Fruit fly (Drosophila melanogaster) whole organism, embryonic: Measurements from ENCODE around the gene Hsp110.
A peak's percentile ranks its signal among the peaks of the same experiment; 100 is the strongest.

Source experiments
- Abd-B ChIP-seq: fragments of 200-800 bp; sonication (Bioruptor generic); optimal IDR thresholded peaks from 2 replicates; lab custom pipeline; 2018; ENCODE audit warnings: missing biosample characterization, mild to moderate bottlenecking, missing genetic modification characterization, moderate library complexity
- Atf3 ChIP-seq: fragments of 200-800 bp; sonication (Bioruptor generic); optimal IDR thresholded peaks from 3 replicates; lab custom pipeline; 2016; ENCODE audit warnings: missing biosample characterization, missing genetic modification characterization
- B-H1 ChIP-seq: fragments of 200-800 bp; sonication (Bioruptor generic); IDR thresholded peaks from 3 replicates; pipeline ENCODE4 v1.3.6; 2022; ENCODE audit warnings: missing biosample characterization, missing genetic modification characterization
- CG10366 ChIP-seq: fragments of 200-800 bp; sonication (Bioruptor generic); IDR thresholded peaks from 2 replicates; pipeline ENCODE4 v1.3.6; 2022; ENCODE audit warnings: missing biosample characterization, missing genetic modification characterization
- CG10431 ChIP-seq: fragments of 200-800 bp; sonication (Bioruptor generic); optimal IDR thresholded peaks from 3 replicates; lab custom pipeline; 2018; ENCODE audit warnings: missing biosample characterization, mild to moderate bottlenecking, missing genetic modification characterization
- CG11398 ChIP-seq: fragments of 200-800 bp; sonication (Bioruptor generic); optimal IDR thresholded peaks from 2 replicates; lab custom pipeline; 2016; ENCODE audit warnings: missing biosample characterization, missing genetic modification characterization
- CG11695 ChIP-seq: fragments of 200-800 bp; sonication (Bioruptor generic); IDR thresholded peaks from 3 replicates; pipeline ENCODE4 v1.3.6; 2022; ENCODE audit warnings: missing biosample characterization, missing genetic modification characterization
- CG11723 ChIP-seq: fragments of 200-800 bp; sonication (Bioruptor generic); optimal IDR thresholded peaks from 2 replicates; lab custom pipeline; 2017; ENCODE audit warnings: missing biosample characterization, mild to moderate bottlenecking, missing genetic modification characterization
- CG14050 ChIP-seq: fragments of 200-800 bp; sonication (Bioruptor generic); IDR thresholded peaks from 3 replicates; pipeline ENCODE4 v1.3.6; 2022; ENCODE audit warnings: missing biosample characterization, missing genetic modification characterization
- CG14441 ChIP-seq: fragments of 200-800 bp; sonication (Bioruptor generic); IDR thresholded peaks from 2 replicates; pipeline ENCODE4 v1.3.6; 2022; ENCODE audit warnings: missing biosample characterization, missing genetic modification characterization
- CG15514 ChIP-seq: fragments of 200-800 bp; sonication (Bioruptor generic); optimal IDR thresholded peaks from 3 replicates; lab custom pipeline; 2017; ENCODE audit warnings: missing biosample characterization, missing genetic modification characterization, mild to moderate bottlenecking, moderate library complexity, missing genetic modification reagents
- CG1832 ChIP-seq: fragments of 200-800 bp; sonication (Bioruptor generic); optimal IDR thresholded peaks from 2 replicates; lab custom pipeline; 2017; ENCODE audit warnings: missing biosample characterization, mild to moderate bottlenecking, missing genetic modification characterization, inconsistent platforms
- CG18764 ChIP-seq: fragments of 200-800 bp; sonication (Bioruptor generic); optimal IDR thresholded peaks from 3 replicates; lab custom pipeline; 2016; ENCODE audit warnings: missing biosample characterization, missing genetic modification characterization
- CG2712 ChIP-seq: fragments of 200-800 bp; optimal IDR thresholded peaks from 3 replicates; lab custom pipeline; 2019; ENCODE audit warnings: missing biosample characterization, mild to moderate bottlenecking, missing genetic modification characterization, moderate library complexity
- CG3065 ChIP-seq: fragments of 200-800 bp; sonication (Bioruptor generic); optimal IDR thresholded peaks from 2 replicates; lab custom pipeline; 2016; ENCODE audit warnings: missing biosample characterization, missing genetic modification characterization
- CG31224 ChIP-seq: fragments of 200-800 bp; sonication (Bioruptor generic); IDR thresholded peaks from 2 replicates; pipeline ENCODE4 v1.3.6; 2022; ENCODE audit warnings: missing biosample characterization, missing genetic modification characterization
- CG33557 ChIP-seq: fragments of 200-800 bp; sonication (Bioruptor generic); optimal IDR thresholded peaks from 2 replicates; lab custom pipeline; 2019; ENCODE audit warnings: missing biosample characterization, mild to moderate bottlenecking, missing genetic modification characterization, moderate library complexity
- CG4328 ChIP-seq: fragments of 200-800 bp; sonication (Bioruptor generic); optimal IDR thresholded peaks from 3 replicates; lab custom pipeline; 2017; ENCODE audit warnings: missing biosample characterization, missing genetic modification reagents, missing genetic modification characterization
- CG4854 ChIP-seq: fragments of 200-800 bp; sonication (Bioruptor generic); optimal IDR thresholded peaks from 2 replicates; lab custom pipeline; 2016; ENCODE audit warnings: missing biosample characterization, missing genetic modification characterization, inconsistent platforms
- CG6813 ChIP-seq: fragments of 200-800 bp; sonication (Bioruptor generic); optimal IDR thresholded peaks from 2 replicates; lab custom pipeline; 2017; ENCODE audit warnings: missing biosample characterization, missing genetic modification characterization, mild to moderate bottlenecking, moderate library complexity, missing genetic modification reagents
- CG7271 ChIP-seq: fragments of 200-800 bp; sonication (Bioruptor generic); optimal IDR thresholded peaks from 2 replicates; lab custom pipeline; 2018; ENCODE audit warnings: missing biosample characterization, mild to moderate bottlenecking, missing genetic modification characterization, moderate library complexity
- CG7839 ChIP-seq: fragments of 200-800 bp; sonication (Bioruptor generic); optimal IDR thresholded peaks from 3 replicates; lab custom pipeline; 2018; ENCODE audit warnings: missing biosample characterization, mild to moderate bottlenecking, missing genetic modification characterization, moderate library complexity
- CG8089 ChIP-seq: fragments of 200-800 bp; sonication (Bioruptor generic); optimal IDR thresholded peaks from 3 replicates; lab custom pipeline; 2016; ENCODE audit warnings: missing biosample characterization, missing genetic modification characterization
- Elba2 ChIP-seq: fragments of 200-800 bp; sonication (Bioruptor generic); optimal IDR thresholded peaks from 3 replicates; lab custom pipeline; 2016; ENCODE audit warnings: missing biosample characterization, missing genetic modification characterization
- Gsc ChIP-seq: fragments of 200-800 bp; sonication (Bioruptor generic); IDR thresholded peaks from 2 replicates; pipeline ENCODE4 v1.3.6; 2022; ENCODE audit warnings: missing biosample characterization, missing genetic modification characterization
- HmgZ ChIP-seq: fragments of 200-800 bp; sonication (Bioruptor generic); optimal IDR thresholded peaks from 2 replicates; lab custom pipeline; 2018; ENCODE audit warnings: missing biosample characterization, mild to moderate bottlenecking, missing genetic modification characterization
- MESR4 ChIP-seq: fragments of 200-800 bp; sonication (Bioruptor generic); optimal IDR thresholded peaks from 2 replicates; lab custom pipeline; 2018; ENCODE audit warnings: missing biosample characterization, mild to moderate bottlenecking, missing genetic modification characterization, moderate library complexity
- Med ChIP-seq: fragments of 200-800 bp; sonication (Bioruptor generic); peaks from one replicate; lab custom pipeline; 2016; ENCODE audit warnings: missing biosample characterization, missing genetic modification characterization, mild to moderate bottlenecking, inconsistent platforms, moderate library complexity
- amos ChIP-seq: fragments of 200-800 bp; sonication (Bioruptor generic); IDR thresholded peaks from 2 replicates; pipeline ENCODE4 v1.3.6; 2022; ENCODE audit warnings: missing biosample characterization, missing genetic modification characterization; ENCODE audit not compliant: partially characterized antibody
- ci ChIP-seq: fragments of 200-800 bp; sonication (Bioruptor generic); IDR thresholded peaks from 3 replicates; pipeline ENCODE4 v1.3.6; 2022; ENCODE audit warnings: missing biosample characterization, missing genetic modification characterization
- cwo ChIP-seq: fragments of 200-800 bp; sonication (Bioruptor generic); optimal IDR thresholded peaks from 3 replicates; lab custom pipeline; 2017; ENCODE audit warnings: missing biosample characterization, missing genetic modification characterization, mild to moderate bottlenecking, moderate library complexity, missing genetic modification reagents
- dati ChIP-seq: fragments of 200-800 bp; sonication (Bioruptor generic); IDR thresholded peaks from 2 replicates; pipeline ENCODE4 v1.3.6; 2022; ENCODE audit warnings: missing biosample characterization, missing genetic modification characterization
- exex ChIP-seq: fragments of 200-800 bp; sonication (Bioruptor generic); optimal IDR thresholded peaks from 4 replicates; lab custom pipeline; 2018; ENCODE audit warnings: missing biosample characterization, mild to moderate bottlenecking, missing genetic modification characterization, moderate library complexity
- hb ChIP-seq: fragments of 200-800 bp; sonication (Bioruptor generic); IDR thresholded peaks from 3 replicates; pipeline ENCODE4 v1.3.6; 2022; ENCODE audit warnings: missing biosample characterization, missing genetic modification characterization; ENCODE audit not compliant: partially characterized antibody
- ind ChIP-seq: fragments of 200-800 bp; sonication (Bioruptor generic); optimal IDR thresholded peaks from 3 replicates; lab custom pipeline; 2016; ENCODE audit warnings: missing biosample characterization, missing genetic modification characterization
- kah ChIP-seq: fragments of 200-800 bp; sonication (Bioruptor generic); optimal IDR thresholded peaks from 2 replicates; lab custom pipeline; 2018; ENCODE audit warnings: missing biosample characterization, mild to moderate bottlenecking, missing genetic modification characterization
- lab ChIP-seq: fragments of 200-800 bp; sonication (Bioruptor generic); optimal IDR thresholded peaks from 3 replicates; lab custom pipeline; 2017; ENCODE audit warnings: missing biosample characterization, missing genetic modification characterization, mild to moderate bottlenecking, moderate library complexity, missing genetic modification reagents
- nerfin-1 ChIP-seq: fragments of 200-800 bp; sonication (Bioruptor generic); optimal IDR thresholded peaks from 3 replicates; lab custom pipeline; 2019; ENCODE audit warnings: missing biosample characterization, mild to moderate bottlenecking, missing genetic modification characterization, moderate library complexity
- peb ChIP-seq: fragments of 200-800 bp; sonication (Bioruptor generic); IDR thresholded peaks from 2 replicates; pipeline ENCODE4 v1.3.6; 2022; ENCODE audit warnings: missing biosample characterization, missing genetic modification characterization
- pzg ChIP-seq: fragments of 200-800 bp; sonication (Bioruptor generic); optimal IDR thresholded peaks from 3 replicates; lab custom pipeline; 2018; ENCODE audit warnings: missing biosample characterization, mild to moderate bottlenecking, missing genetic modification characterization, moderate library complexity
- ranshi ChIP-seq: fragments of 200-800 bp; sonication (Bioruptor generic); IDR thresholded peaks from 2 replicates; pipeline ENCODE4 v1.3.6; 2022; ENCODE audit warnings: missing biosample characterization, missing genetic modification characterization
- salm ChIP-seq: fragments of 200-800 bp; sonication (Bioruptor generic); optimal IDR thresholded peaks from 2 replicates; lab custom pipeline; 2018; ENCODE audit warnings: missing biosample characterization, mild to moderate bottlenecking, missing genetic modification characterization
- slbo ChIP-seq: fragments of 200-800 bp; sonication (Bioruptor generic); IDR thresholded peaks from 2 replicates; pipeline ENCODE4 v1.3.6; 2022; ENCODE audit warnings: missing biosample characterization, missing genetic modification characterization
- stc ChIP-seq: fragments of 200-800 bp; sonication (Bioruptor generic); IDR thresholded peaks from 2 replicates; pipeline ENCODE4 v1.3.6; 2022; ENCODE audit warnings: missing biosample characterization, missing genetic modification characterization
- stwl ChIP-seq: fragments of 200-800 bp; sonication (Bioruptor generic); optimal IDR thresholded peaks from 3 replicates; lab custom pipeline; 2018; ENCODE audit warnings: missing biosample characterization, mild to moderate bottlenecking, missing genetic modification characterization, moderate library complexity
- sug ChIP-seq: fragments of 200-800 bp; optimal IDR thresholded peaks from 2 replicates; lab custom pipeline; 2019; ENCODE audit warnings: missing biosample characterization, mild to moderate bottlenecking, missing genetic modification characterization, moderate library complexity
- tgo ChIP-seq: fragments of 200-800 bp; sonication (Bioruptor generic); IDR thresholded peaks from 3 replicates; pipeline ENCODE4 v1.3.6; 2022; ENCODE audit warnings: missing biosample characterization, missing genetic modification characterization
- wek ChIP-seq: fragments of 200-800 bp; sonication (Bioruptor generic); optimal IDR thresholded peaks from 3 replicates; lab custom pipeline; 2018; ENCODE audit warnings: missing biosample characterization, mild to moderate bottlenecking, missing genetic modification characterization, moderate library complexity

Gene Hsp110

DNA sequence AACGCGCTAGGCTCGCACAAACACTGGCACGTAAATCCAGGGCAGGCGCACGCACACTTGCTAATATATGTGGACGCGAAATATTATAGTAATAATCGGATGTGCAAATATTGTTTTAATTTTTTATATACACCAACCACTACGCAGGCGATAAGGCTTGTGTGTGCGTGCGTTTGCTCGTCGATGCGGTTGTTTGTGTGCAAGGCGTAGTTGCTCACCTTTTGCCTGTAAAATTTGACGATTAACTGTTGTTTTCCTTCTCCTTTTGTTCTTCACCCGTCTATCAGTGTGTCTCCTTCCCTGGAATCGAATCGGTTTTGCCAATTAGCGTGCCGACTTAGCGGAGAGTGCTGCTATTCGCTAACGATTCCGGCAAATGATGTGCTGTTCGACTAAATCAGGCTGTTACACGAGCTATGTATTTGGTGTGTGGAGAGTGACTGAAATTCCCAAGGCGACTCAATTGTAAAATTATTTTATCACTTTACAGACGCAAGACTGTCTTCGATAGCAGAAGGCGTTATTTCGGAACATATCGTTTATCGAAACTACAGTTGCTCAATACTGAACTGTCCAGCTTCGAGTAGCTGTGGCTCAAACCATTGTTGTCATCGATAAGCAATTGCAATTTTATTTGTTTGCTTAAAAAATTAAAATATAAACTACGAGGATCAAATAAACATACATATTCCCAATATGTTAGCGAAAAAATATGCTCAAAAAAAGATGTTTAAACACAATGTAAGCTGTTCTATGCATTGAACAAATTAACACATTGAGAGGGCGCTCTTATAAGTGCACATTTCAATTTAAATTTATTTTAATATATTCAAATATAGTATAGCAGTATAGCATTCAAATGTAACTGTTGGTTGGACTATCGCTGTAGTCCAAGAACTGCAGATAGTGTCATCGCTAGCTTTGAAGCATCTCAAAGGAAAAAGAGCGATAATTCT is 5.4 kb upstream of the Hsp110 start, which contains the start of the genes CG6650 and endos (continued):
- TF ChIP-seq CG7271 = no peak
- 0 out of 2 replicates have a peak, but pooled peaks have one; percentile 28 for TF ChIP-seq CG14441 (GFP tag; lab: Robert Waterston, UW)
- peak; percentile 74 for TF ChIP-seq stwl
- peak; percentile 34; the same call in 1 of the 3 replicates for TF ChIP-seq CG11695 (GFP tag; lab: Robert Waterston, UW)
- TF ChIP-seq CG1832 (GFP tag; lab: Kevin White, UChicago) = no peak
- peak; percentile 66 for TF ChIP-seq CG4328
- TF ChIP-seq CG11723 (GFP tag; lab: Kevin White, UChicago) = no peak
- peak; percentile 70 for TF ChIP-seq pzg (GFP tag; lab: Kevin White, UChicago)
- peak; percentile 76 for TF ChIP-seq MESR4
- TF ChIP-seq Atf3 (GFP tag; lab: Kevin White, UChicago) = no peak
- no peak for TF ChIP-seq CG6813 (GFP tag; lab: Kevin White, UChicago)
- no peak for TF ChIP-seq CG3065
- TF ChIP-seq lab (GFP tag; lab: Kevin White, UChicago) = peak; percentile 43
- no peak for TF ChIP-seq ranshi (GFP tag; lab: Robert Waterston, UW)
- TF ChIP-seq HmgZ (tag; lab: Kevin White, UChicago) = peak; percentile 5
- TF ChIP-seq amos (GFP tag; lab: Robert Waterston, UW) = peak; percentile 64
- no peak for TF ChIP-seq CG4854 (GFP tag; lab: Kevin White, UChicago)
- no peak for TF ChIP-seq CG31224 (GFP tag; lab: Robert Waterston, UW)
- TF ChIP-seq nerfin-1 (tag; lab: Kevin White, UChicago) = peak; percentile 41
- TF ChIP-seq kah (GFP tag; lab: Kevin White, UChicago) = no peak
- TF ChIP-seq CG8089 (GFP tag; lab: Kevin White, UChicago) = no peak
- TF ChIP-seq CG15514 = peak; percentile 47
- TF ChIP-seq CG2712 (tag; lab: Kevin White, UChicago) = peak; percentile 54
- TF ChIP-seq B-H1 (GFP tag; lab: Robert Waterston, UW) = no peak
- peak; percentile 43 for TF ChIP-seq exex (tag; lab: Kevin White, UChicago)
- TF ChIP-seq Gsc = no peak
- TF ChIP-seq CG14050 (GFP tag; lab: Robert Waterston, UW) = no peak
- peak; percentile 56; the same call in 1 of the 2 replicates for TF ChIP-seq slbo
- TF ChIP-seq CG10431 = peak; percentile 21
- TF ChIP-seq wek (GFP tag; lab: Kevin White, UChicago) = no peak
- no peak for TF ChIP-seq dati (GFP tag; lab: Robert Waterston, UW)
- no peak for TF ChIP-seq CG11398 (GFP tag; lab: Kevin White, UChicago)
- TF ChIP-seq sug (tag; lab: Kevin White, UChicago) = peak; percentile 67
- TF ChIP-seq CG7839 (tag; lab: Kevin White, UChicago) = peak; percentile 40
- TF ChIP-seq salm (tag; lab: Kevin White, UChicago) = no peak
- TF ChIP-seq hb (GFP tag; lab: Robert Waterston, UW) = peak; percentile 65
- no peak for TF ChIP-seq CG33557 (GFP tag; lab: Kevin White, UChicago)
- TF ChIP-seq tgo (GFP tag; lab: Robert Waterston, UW) = no peak
- TF ChIP-seq Abd-B = peak; percentile 40
- TF ChIP-seq stc = no peak
- peak; percentile 50 for TF ChIP-seq ind (GFP tag; lab: Kevin White, UChicago)
- no peak; the same call in 1 of the 2 replicates for TF ChIP-seq CG10366 (GFP tag; lab: Robert Waterston, UW)
- 0 out of 3 replicates have a peak, but pooled peaks have one; percentile 15 for TF ChIP-seq ci (GFP tag; lab: Robert Waterston, UW)
- TF ChIP-seq Med = peak; percentile 45
- peak; percentile 59 for TF ChIP-seq Elba2 (GFP tag; lab: Kevin White, UChicago)
- TF ChIP-seq cwo (GFP tag; lab: Kevin White, UChicago) = no peak
- TF ChIP-seq peb (GFP tag; lab: Robert Waterston, UW) = no peak
- no peak for TF ChIP-seq CG18764 (GFP tag; lab: Kevin White, UChicago)
